Fruit fly (Drosophila melanogaster): ENCODE data around the gene Taf1.

The Taf1 gene

DNA sequence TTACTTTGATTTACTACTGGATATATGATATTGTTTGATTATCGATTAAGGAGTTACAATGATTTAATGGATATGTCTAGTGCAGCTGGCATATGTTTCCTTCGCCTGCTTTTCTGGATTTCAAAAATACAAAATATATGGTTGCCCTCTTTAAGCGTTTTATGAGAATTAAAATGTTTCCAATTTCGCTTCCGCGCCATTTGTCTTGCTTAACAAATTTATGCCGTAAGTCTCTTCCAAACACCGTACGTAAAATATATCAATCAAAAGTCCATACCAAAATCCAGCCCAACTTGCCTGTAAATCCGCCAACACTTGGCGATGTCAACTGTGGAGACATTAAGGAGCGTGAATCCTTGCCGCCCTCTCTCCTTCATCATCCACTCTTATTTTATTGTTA lies 17.5 kb upstream of the Taf1 start, which contains the start of gene CG15177 (continued):
- no peak for TF ChIP-seq az2 (GFP tag; optimal IDR thresholded peaks at IDR 0.05)
- no peak for TF ChIP-seq CG12391 (tag; optimal IDR thresholded peaks at IDR 0.05)
- TF ChIP-seq CG3407 (GFP tag; optimal IDR thresholded peaks at IDR 0.05): no peak

DNA sequence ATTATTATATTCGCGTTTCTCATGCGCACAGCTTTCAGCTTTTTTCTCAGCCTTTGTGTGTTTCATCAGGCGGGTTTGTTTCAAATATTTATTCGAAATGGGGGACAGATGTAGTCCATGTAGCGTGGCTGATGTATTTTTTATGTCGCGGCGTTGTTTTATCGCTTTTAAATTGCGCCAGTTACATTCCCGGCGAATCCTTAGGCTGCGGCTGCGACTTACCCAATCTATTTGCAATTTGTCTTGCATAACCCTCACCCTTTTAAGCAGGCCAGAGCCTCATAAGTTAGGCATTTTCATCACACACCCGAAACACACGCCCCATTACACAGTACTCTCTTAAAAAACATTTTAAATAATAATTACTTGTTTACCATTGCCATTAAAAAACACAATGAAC lies 16.8 kb upstream of the Taf1 start, which contains the start of gene sunz:
sunz (plus strand) TSS at position 301 of the 400 bp plus-strand sequence.
- TF ChIP-seq Camta (GFP tag; optimal IDR thresholded peaks at IDR 0.05): no peak

DNA sequence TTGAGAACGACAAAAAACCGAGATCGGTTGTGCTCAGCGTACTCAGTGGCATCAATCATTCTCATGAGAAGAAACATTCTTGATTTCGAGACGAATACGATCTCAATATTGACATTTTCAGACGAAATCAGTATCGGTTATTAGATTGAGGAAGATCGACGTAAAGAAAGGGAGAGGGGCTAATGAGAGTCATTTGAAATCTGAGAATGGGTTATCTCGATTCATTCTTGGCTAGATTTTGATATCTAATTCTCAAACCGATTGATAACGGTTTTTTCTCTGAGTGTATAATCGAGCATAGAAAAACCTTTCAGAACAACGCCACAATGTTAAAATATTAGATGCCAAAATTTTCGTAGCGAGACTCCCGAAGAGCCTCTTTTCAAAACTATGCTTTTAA lies 5.8 kb upstream of the Taf1 start, which contains the start of gene CG31286:
CG31286 (plus strand) TSS at position 301 of the 400 bp plus-strand sequence.
- TF ChIP-seq CG10959 (GFP tag; IDR thresholded peaks at IDR 0.05): no peak
- TF ChIP-seq CG4730 (GFP tag; IDR thresholded peaks at IDR 0.05): no peak
- no peak for TF ChIP-seq CG31441 (GFP tag; IDR thresholded peaks at IDR 0.05)

DNA sequence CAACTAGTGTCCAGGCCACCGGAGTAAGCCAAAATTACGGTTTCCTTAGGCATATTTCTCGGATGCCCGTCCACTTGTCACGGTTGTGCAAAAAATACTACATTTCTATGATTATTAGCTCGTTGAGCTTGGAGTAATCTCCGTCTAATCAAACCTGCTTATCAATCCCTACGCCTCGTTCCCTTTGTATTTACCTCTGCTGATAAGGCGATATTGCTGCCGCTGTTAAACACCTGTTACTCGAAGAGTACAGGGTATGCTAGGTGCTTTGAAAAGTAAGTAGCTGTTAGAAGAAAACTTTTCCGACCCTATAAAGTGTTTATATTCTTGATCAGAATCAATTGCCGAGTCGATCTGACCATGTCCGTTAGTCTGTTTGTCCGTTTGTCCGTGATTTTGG lies 2.4 kb upstream of the Taf1 start, which contains the start of gene Ass:
Ass (minus strand) TSS at position 101 of the 400 bp plus-strand sequence.
- peak; percentile 23 for TF ChIP-seq grn (GFP tag; optimal IDR thresholded peaks at IDR 0.05)
- TF ChIP-seq GATAe (GFP tag; conservative IDR thresholded peaks at IDR 0.05): peak; percentile 49
- no peak for TF ChIP-seq stwl (tag; optimal IDR thresholded peaks at IDR 0.05)
- no peak for TF ChIP-seq CG2129 (GFP tag; IDR thresholded peaks at IDR 0.05; ENCODE audit: partially characterized antibody)
- peak; percentile 13 for TF ChIP-seq exex (tag; optimal IDR thresholded peaks at IDR 0.05)
- no peak for TF ChIP-seq CG17359 (tag; optimal IDR thresholded peaks at IDR 0.05)
- no peak for TF ChIP-seq lab (GFP tag; optimal IDR thresholded peaks at IDR 0.05)
- TF ChIP-seq CG7963 (GFP tag; IDR thresholded peaks at IDR 0.05; ENCODE audit: partially characterized antibody): no peak
- peak; percentile 85 for TF ChIP-seq D19B (GFP tag; optimal IDR thresholded peaks at IDR 0.05)
- TF ChIP-seq Spps (tag; optimal IDR thresholded peaks at IDR 0.05): no peak
- no peak for TF ChIP-seq CG15696 (tag; optimal IDR thresholded peaks at IDR 0.05)
- peak; percentile 11 for TF ChIP-seq Ets65A (GFP tag)
- no peak for TF ChIP-seq Atf6 (GFP tag; IDR thresholded peaks at IDR 0.05)

DNA sequence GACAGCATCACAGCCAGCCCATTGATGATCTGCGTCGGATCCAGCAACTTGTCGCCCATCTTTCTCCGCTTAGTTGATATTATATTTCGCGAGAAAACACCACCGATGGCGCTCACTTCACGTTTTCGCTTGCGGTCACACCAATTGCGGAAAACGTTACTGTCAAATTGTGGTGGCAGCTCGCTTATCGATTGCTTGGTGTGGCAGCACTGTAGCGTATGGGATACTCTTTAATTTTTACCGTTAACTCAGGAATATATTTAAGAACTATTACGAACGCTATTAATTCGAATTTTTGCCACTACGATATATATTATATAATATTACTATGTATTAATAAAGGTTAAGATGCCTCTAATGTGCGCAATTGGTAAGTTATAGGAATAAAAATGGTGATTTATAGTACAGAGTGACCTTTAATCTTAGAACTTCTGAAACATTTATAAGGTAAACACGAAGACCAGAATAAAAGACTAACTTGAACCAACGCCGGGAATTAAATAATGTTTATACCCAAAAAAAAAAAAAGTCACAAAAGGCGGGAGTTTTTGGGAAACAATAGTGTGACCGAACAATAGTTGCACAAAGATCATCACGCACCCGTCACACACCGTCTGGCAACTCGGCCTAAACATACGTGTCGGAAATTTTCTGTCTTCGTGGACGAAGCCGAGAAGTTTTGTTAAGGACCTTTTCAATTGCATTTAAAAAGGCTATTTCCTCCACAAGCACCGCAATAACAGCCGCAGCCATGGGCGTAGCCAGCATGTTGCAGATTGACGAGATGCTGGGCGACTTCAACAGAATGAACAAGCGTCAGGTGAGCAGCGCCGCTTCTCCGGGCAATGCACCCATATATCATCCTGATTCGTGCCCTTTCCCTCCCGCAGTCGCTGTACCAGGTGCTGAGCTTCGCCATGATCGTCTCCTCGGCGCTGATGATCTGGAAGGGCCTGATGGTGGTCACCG lies 10.9 kb downstream of the Taf1 start, which contains the start of the genes CG1307 and twr:
CG1307 (minus strand) TSS at position 165 of the 969 bp plus-strand sequence.
twr (plus strand) TSS at position 605 of the 969 bp plus-strand sequence.
- TF ChIP-seq chn (GFP tag; optimal IDR thresholded peaks at IDR 0.05): no peak
- TF ChIP-seq kni (GFP tag; optimal IDR thresholded peaks at IDR 0.05): no peak
- TF ChIP-seq klu (GFP tag; IDR thresholded peaks at IDR 0.05): no peak
- no peak for TF ChIP-seq lilli (GFP tag; optimal IDR thresholded peaks at IDR 0.05)
- TF ChIP-seq otp (GFP tag; IDR thresholded peaks at IDR 0.05): no peak
- TF ChIP-seq CG10543 (GFP tag; optimal IDR thresholded peaks at IDR 0.05): peak; percentile 73
- TF ChIP-seq shn (GFP tag; optimal IDR thresholded peaks at IDR 0.05): no peak
- peak; percentile 58 for TF ChIP-seq BEAF-32 (GFP tag; optimal IDR thresholded peaks at IDR 0.05)
- no peak for TF ChIP-seq danr (GFP tag; IDR thresholded peaks at IDR 0.05)
- peak; percentile 50 for TF ChIP-seq Hmr (GFP tag; optimal IDR thresholded peaks at IDR 0.05)
- TF ChIP-seq CG12104 (GFP tag; optimal IDR thresholded peaks at IDR 0.05): no peak
- TF ChIP-seq gem (tag; optimal IDR thresholded peaks at IDR 0.05): no peak
- no peak for TF ChIP-seq z (GFP tag; IDR thresholded peaks at IDR 0.05)
- no peak for TF ChIP-seq Trl (optimal IDR thresholded peaks at IDR 0.05)
- TF ChIP-seq Trl (GFP tag; optimal IDR thresholded peaks at IDR 0.05): no peak
- TF ChIP-seq fd96Cb (tag; optimal IDR thresholded peaks at IDR 0.05): peak; percentile 20
- peak; percentile 33 for TF ChIP-seq CG17186 (GFP tag; optimal IDR thresholded peaks at IDR 0.05)
- TF ChIP-seq crol (GFP tag; IDR thresholded peaks at IDR 0.05): no peak
- peak; percentile 68 for TF ChIP-seq phol (tag; optimal IDR thresholded peaks at IDR 0.05)
- no peak for TF ChIP-seq CG2202 (tag; optimal IDR thresholded peaks at IDR 0.05)
- no peak for TF ChIP-seq Doc3 (GFP tag; IDR thresholded peaks at IDR 0.05; ENCODE audit: partially characterized antibody)
- no peak for TF ChIP-seq Bteb2 (GFP tag; optimal IDR thresholded peaks at IDR 0.05)
- TF ChIP-seq CG10654 (GFP tag; optimal IDR thresholded peaks at IDR 0.05): no peak

All from whole organism, embryonic.